Fruit fly (Drosophila melanogaster): ENCODE measurements around the gene Rubicon.

Rubicon gene

dm6 chrX:8677434-8677833 lies 571 bp downstream of the Rubicon start (continued):
- TF ChIP-seq dsx (GFP tag; optimal IDR thresholded peaks at IDR 0.05; ENCODE audit: poor library complexity, severe bottlenecking) (peak; percentile 82), Met (GFP tag; optimal IDR thresholded peaks at IDR 0.05) (peak; percentile 69), CG10631 (GFP tag; optimal IDR thresholded peaks at IDR 0.05) (no peak), lz (GFP tag; optimal IDR thresholded peaks at IDR 0.05) (peak; percentile 62), Hr39 (GFP tag; optimal IDR thresholded peaks at IDR 0.05) (peak; percentile 57), Hr4 (GFP tag; optimal IDR thresholded peaks at IDR 0.05) (peak; percentile 93), esn (GFP tag; optimal IDR thresholded peaks at IDR 0.05) (peak; percentile 58), CG8632 (GFP tag; optimal IDR thresholded peaks at IDR 0.05) (no peak), Sox15 (GFP tag; optimal IDR thresholded peaks at IDR 0.05) (no peak), cyc (GFP tag; optimal IDR thresholded peaks at IDR 0.05) (peak; percentile 35), Hr38 (GFP tag; optimal IDR thresholded peaks at IDR 0.05) (no peak), CG6854 (GFP tag; optimal IDR thresholded peaks at IDR 0.05) (no peak), CG1621 (tag; optimal IDR thresholded peaks at IDR 0.05) (no peak), dac (GFP tag; optimal IDR thresholded peaks at IDR 0.05) (no peak), CG6163 (GFP tag; IDR thresholded peaks at IDR 0.05) (peak; percentile 89), topi (GFP tag; optimal IDR thresholded peaks at IDR 0.05) (peak; percentile 53), Lpt (GFP tag; optimal IDR thresholded peaks at IDR 0.05) (no peak), CG11294 (GFP tag; IDR thresholded peaks at IDR 0.05) (no peak; the same call in 1 of the 2 replicates), CG8319 (GFP tag; optimal IDR thresholded peaks at IDR 0.05) (no peak), CG34406 (GFP tag; optimal IDR thresholded peaks at IDR 0.05) (no peak), CG4318 (GFP tag; optimal IDR thresholded peaks at IDR 0.05) (peak; percentile 33), Sox102F (GFP tag; optimal IDR thresholded peaks at IDR 0.05) (peak; percentile 14), CG3919 (GFP tag; optimal IDR thresholded peaks at IDR 0.05) (no peak), Blimp-1 (GFP tag; optimal IDR thresholded peaks at IDR 0.05) (no peak), net (GFP tag; optimal IDR thresholded peaks at IDR 0.05) (no peak), CG7368 (GFP tag; optimal IDR thresholded peaks at IDR 0.05) (peak; percentile 45), Eip75B (GFP tag; optimal IDR thresholded peaks at IDR 0.05) (peak; percentile 89), Smox (GFP tag; optimal IDR thresholded peaks at IDR 0.05) (peak; percentile 45), spab (GFP tag; optimal IDR thresholded peaks at IDR 0.05) (no peak), CG32006 (GFP tag; optimal IDR thresholded peaks at IDR 0.05) (peak; percentile 64), eg (GFP tag; IDR thresholded peaks at IDR 0.05) (peak; percentile 96), Eip78C (GFP tag) (peak; percentile 98), ss (GFP tag; optimal IDR thresholded peaks at IDR 0.05) (peak; percentile 7 to 62)

dm6 chrX:8681189-8681821 lies 4.4 kb downstream of the Rubicon start, which contains the start of gene CAH3:
TSS of gene CAH3 (plus strand) at chrX:8681252.
- TF ChIP-seq Hr38 (GFP tag; optimal IDR thresholded peaks at IDR 0.05) (no peak), achi (GFP tag; optimal IDR thresholded peaks at IDR 0.05) (peak; percentile 92), CG6854 (GFP tag; optimal IDR thresholded peaks at IDR 0.05) (peak; percentile 89), Smox (GFP tag; optimal IDR thresholded peaks at IDR 0.05) (peak; percentile 94), pdm3 (GFP tag; optimal IDR thresholded peaks at IDR 0.05) (peak; percentile 96), vri (GFP tag; optimal IDR thresholded peaks at IDR 0.05) (peak; percentile 89), Eip93F (GFP tag; optimal IDR thresholded peaks at IDR 0.05) (peak; percentile 83), CG32006 (GFP tag; optimal IDR thresholded peaks at IDR 0.05) (peak; percentile 96), spab (GFP tag; optimal IDR thresholded peaks at IDR 0.05) (peak; percentile 89), acj6 (GFP tag; optimal IDR thresholded peaks at IDR 0.05) (peak; percentile 95), net (GFP tag; optimal IDR thresholded peaks at IDR 0.05) (peak; percentile 93), CG10669 (GFP tag; optimal IDR thresholded peaks at IDR 0.05) (peak; percentile 96), Eip75B (GFP tag; optimal IDR thresholded peaks at IDR 0.05) (peak; percentile 94), Ets96B (tag; optimal IDR thresholded peaks at IDR 0.05) (peak; percentile 94), Sox102F (GFP tag; optimal IDR thresholded peaks at IDR 0.05) (peak; percentile 95), Hr39 (GFP tag; optimal IDR thresholded peaks at IDR 0.05) (peak; percentile 96), esn (GFP tag; optimal IDR thresholded peaks at IDR 0.05) (peak; percentile 96), dsx (GFP tag; optimal IDR thresholded peaks at IDR 0.05; ENCODE audit: poor library complexity, severe bottlenecking) (peak; percentile 93), Ets21C (GFP tag; optimal IDR thresholded peaks at IDR 0.05) (peak; percentile 94), CG3032 (tag; optimal IDR thresholded peaks at IDR 0.05) (peak; percentile 96), Lpt (GFP tag; optimal IDR thresholded peaks at IDR 0.05) (peak; percentile 88), fd85E (GFP tag; optimal IDR thresholded peaks at IDR 0.05) (peak; percentile 77), Hr4 (GFP tag; optimal IDR thresholded peaks at IDR 0.05) (peak; percentile 94), CG11294 (GFP tag; IDR thresholded peaks at IDR 0.05) (peak; percentile 89), lz (GFP tag; optimal IDR thresholded peaks at IDR 0.05) (peak; percentile 97), CG7368 (GFP tag; optimal IDR thresholded peaks at IDR 0.05) (peak; percentile 92), CG9139 (GFP tag; optimal IDR thresholded peaks at IDR 0.05) (peak; percentile 92), CG31627 (GFP tag; optimal IDR thresholded peaks at IDR 0.05) (peak; percentile 94), CG6808 (GFP tag; optimal IDR thresholded peaks at IDR 0.05) (peak; percentile 93), CG11902 (GFP tag; optimal IDR thresholded peaks at IDR 0.05) (peak; percentile 87), CG8119 (GFP tag; IDR thresholded peaks at IDR 0.05) (peak; percentile 94)

Data from whole organism, prepupa.